Fruit fly (Drosophila melanogaster) whole organism, embryonic: ENCODE results near the gene Btnd.

Experiments used
- CG8388 ChIP-seq: fragments of 200-800 bp; sonication (Bioruptor generic); optimal IDR thresholded peaks from 2 replicates; lab custom pipeline; 2019; ENCODE audit warnings: missing biosample characterization, mild to moderate bottlenecking, missing genetic modification characterization, moderate library complexity
- ftz-f1 ChIP-seq: fragments of 200-800 bp; sonication (Bioruptor generic); optimal IDR thresholded peaks from 2 replicates; lab custom pipeline; 2016; ENCODE audit warnings: missing biosample characterization, missing genetic modification characterization

- TF ChIP-seq CG8388 (GFP tag; lab: Kevin White, UChicago) (no peak), ftz-f1 (no peak)
Observed at dm6 chrX:6231764-6232163, 12.6 kb upstream of the Btnd start.
